Fruit fly (Drosophila melanogaster) whole organism, embryonic: ENCODE results near the gene osi.

Experiments used
- Abd-B ChIP-seq: fragments of 200-800 bp; sonication (Bioruptor generic); optimal IDR thresholded peaks from 2 replicates; lab custom pipeline; 2018; ENCODE audit warnings: missing biosample characterization, mild to moderate bottlenecking, missing genetic modification characterization, moderate library complexity
- Bdp1 ChIP-seq: fragments of 200-800 bp; sonication (Bioruptor generic); optimal IDR thresholded peaks from 3 replicates; lab custom pipeline; 2016; ENCODE audit warnings: missing biosample characterization, missing genetic modification characterization
- CG11247 ChIP-seq: fragments of 200-800 bp; sonication (Bioruptor generic); IDR thresholded peaks from 2 replicates; pipeline ENCODE4 v1.3.6; 2022; ENCODE audit warnings: missing biosample characterization, missing genetic modification characterization
- CG11723 ChIP-seq: fragments of 200-800 bp; sonication (Bioruptor generic); optimal IDR thresholded peaks from 2 replicates; lab custom pipeline; 2017; ENCODE audit warnings: missing biosample characterization, mild to moderate bottlenecking, missing genetic modification characterization
- CG12236 ChIP-seq: fragments of 200-800 bp; sonication (Bioruptor generic); optimal IDR thresholded peaks from 2 replicates; lab custom pipeline; 2016; ENCODE audit warnings: missing biosample characterization, missing genetic modification characterization
- CG12769 ChIP-seq: fragments of 200-800 bp; sonication (Bioruptor generic); optimal IDR thresholded peaks from 2 replicates; lab custom pipeline; 2019; ENCODE audit warnings: missing biosample characterization, mild to moderate bottlenecking, missing genetic modification characterization, moderate library complexity
- CG13775 ChIP-seq: fragments of 200-800 bp; sonication (Bioruptor generic); optimal IDR thresholded peaks from 3 replicates; lab custom pipeline; 2017; ENCODE audit warnings: missing biosample characterization, mild to moderate bottlenecking, missing genetic modification characterization
- CG1529 ChIP-seq: fragments of 200-800 bp; sonication (Bioruptor generic); optimal IDR thresholded peaks from 3 replicates; lab custom pipeline; 2018; ENCODE audit warnings: missing biosample characterization, missing genetic modification characterization
- CG15514 ChIP-seq: fragments of 200-800 bp; sonication (Bioruptor generic); optimal IDR thresholded peaks from 3 replicates; lab custom pipeline; 2017; ENCODE audit warnings: missing biosample characterization, missing genetic modification characterization, mild to moderate bottlenecking, moderate library complexity, missing genetic modification reagents
- CG18599 ChIP-seq: fragments of 200-800 bp; sonication (Bioruptor generic); optimal IDR thresholded peaks from 3 replicates; lab custom pipeline; 2017; ENCODE audit warnings: missing biosample characterization, missing genetic modification characterization, mild to moderate bottlenecking, moderate library complexity, missing genetic modification reagents
- CG2120 ChIP-seq: fragments of 200-800 bp; sonication (Bioruptor generic); optimal IDR thresholded peaks from 3 replicates; lab custom pipeline; 2016; ENCODE audit warnings: missing biosample characterization, missing genetic modification characterization
- CG31441 ChIP-seq: fragments of 200-800 bp; sonication (Bioruptor generic); IDR thresholded peaks from 2 replicates; pipeline ENCODE4 v1.3.6; 2022; ENCODE audit warnings: missing biosample characterization, missing genetic modification characterization
- CG32532 ChIP-seq: fragments of 200-800 bp; sonication (Bioruptor generic); IDR thresholded peaks from 2 replicates; pipeline ENCODE4 v1.3.6; 2022; ENCODE audit warnings: missing biosample characterization, missing genetic modification characterization
- CG3281 ChIP-seq: fragments of 200-800 bp; sonication (Bioruptor generic); optimal IDR thresholded peaks from 3 replicates; lab custom pipeline; 2017; ENCODE audit warnings: missing biosample characterization, mild to moderate bottlenecking, missing genetic modification characterization
- CG34376 ChIP-seq: fragments of 200-800 bp; sonication (Bioruptor generic); optimal IDR thresholded peaks from 2 replicates; lab custom pipeline; 2018; ENCODE audit warnings: missing biosample characterization, mild to moderate bottlenecking, missing genetic modification characterization
- CG3726 ChIP-seq: fragments of 200-800 bp; sonication (Bioruptor generic); IDR thresholded peaks from 3 replicates; pipeline ENCODE4, ENCODE4 v1.3.6; 2022; ENCODE audit warnings: missing biosample characterization, missing genetic modification characterization
- CG6654 ChIP-seq: fragments of 200-800 bp; sonication (Bioruptor generic); optimal IDR thresholded peaks from 2 replicates; lab custom pipeline; 2017; ENCODE audit warnings: missing biosample characterization, mild to moderate bottlenecking, missing genetic modification characterization
- CG7556 ChIP-seq: fragments of 200-800 bp; sonication (Bioruptor generic); optimal IDR thresholded peaks from 2 replicates; lab custom pipeline; 2017; ENCODE audit warnings: missing biosample characterization, mild to moderate bottlenecking, missing genetic modification characterization
- CrebB ChIP-seq: fragments of 200-800 bp; sonication (Bioruptor generic); optimal IDR thresholded peaks from 3 replicates; lab custom pipeline; 2018; ENCODE audit warnings: missing biosample characterization, mild to moderate bottlenecking, missing genetic modification characterization
- Dp ChIP-seq: fragments of 200-800 bp; sonication (Bioruptor generic); optimal IDR thresholded peaks from 2 replicates; lab custom pipeline; 2018; ENCODE audit warnings: missing biosample characterization, mild to moderate bottlenecking, missing genetic modification characterization, moderate library complexity
- E2f2 ChIP-seq: fragments of 200-800 bp; sonication (Bioruptor generic); IDR thresholded peaks from 2 replicates; pipeline ENCODE4 v1.3.6; 2022; ENCODE audit warnings: missing biosample characterization, missing genetic modification characterization
- Ets65A ChIP-seq: fragments of 200-800 bp; sonication (Bioruptor generic); peaks from one replicate; lab custom pipeline; 2016; ENCODE audit warnings: missing biosample characterization, missing genetic modification characterization
- Fer3 ChIP-seq: fragments of 200-800 bp; sonication (Bioruptor generic); optimal IDR thresholded peaks from 2 replicates; lab custom pipeline; 2018; ENCODE audit warnings: missing biosample characterization, mild to moderate bottlenecking, missing genetic modification characterization, moderate library complexity
- GATAe ChIP-seq: fragments of 200-800 bp; sonication (Bioruptor generic); conservative IDR thresholded peaks from 2 replicates; pipeline ENCODE4 v1.3.6; 2022; ENCODE audit warnings: missing biosample characterization, missing genetic modification characterization
- Hmr ChIP-seq: fragments of 200-800 bp; sonication (Bioruptor generic); optimal IDR thresholded peaks from 3 replicates; lab custom pipeline; 2017; ENCODE audit warnings: mild to moderate bottlenecking, missing biosample characterization, missing genetic modification reagents, missing genetic modification characterization
- Meics ChIP-seq: fragments of 200-800 bp; sonication (Bioruptor generic); optimal IDR thresholded peaks from 2 replicates; lab custom pipeline; 2017; ENCODE audit warnings: missing biosample characterization, mild to moderate bottlenecking, missing genetic modification characterization
- Nf-YA ChIP-seq: fragments of 200-800 bp; sonication (Bioruptor generic); IDR thresholded peaks from 2 replicates; pipeline ENCODE4 v1.3.6; 2022; ENCODE audit warnings: missing biosample characterization, missing genetic modification characterization
- Optix ChIP-seq: fragments of 200-800 bp; sonication (Bioruptor generic); IDR thresholded peaks from 3 replicates; pipeline ENCODE4 v1.3.6; 2022; ENCODE audit warnings: missing biosample characterization, missing genetic modification characterization
- Ptx1 ChIP-seq: fragments of 200-800 bp; sonication (Bioruptor generic); IDR thresholded peaks from 2 replicates; pipeline ENCODE4 v1.3.6; 2022; ENCODE audit warnings: missing biosample characterization, missing genetic modification characterization
- Scr ChIP-seq: fragments of 200-800 bp; sonication (Bioruptor generic); IDR thresholded peaks from 2 replicates; pipeline ENCODE4 v1.3.6; 2022; ENCODE audit warnings: missing biosample characterization, missing genetic modification characterization; ENCODE audit not compliant: partially characterized antibody
- Six4 ChIP-seq: fragments of 200-800 bp; sonication (Bioruptor generic); optimal IDR thresholded peaks from 2 replicates; lab custom pipeline; 2016; ENCODE audit warnings: missing biosample characterization, missing genetic modification characterization
- Sox100B ChIP-seq: fragments of 200-800 bp; sonication (Bioruptor generic); optimal IDR thresholded peaks from 3 replicates; lab custom pipeline; 2018; ENCODE audit warnings: missing biosample characterization, mild to moderate bottlenecking, missing genetic modification characterization
- Vsx1 ChIP-seq: fragments of 200-800 bp; sonication (Bioruptor generic); optimal IDR thresholded peaks from 2 replicates; lab custom pipeline; 2017; ENCODE audit warnings: missing biosample characterization, mild to moderate bottlenecking, missing genetic modification characterization, missing genetic modification reagents
- bcd ChIP-seq: fragments of 200-800 bp; sonication (Bioruptor generic); optimal IDR thresholded peaks from 2 replicates; lab custom pipeline; 2017; ENCODE audit warnings: missing biosample characterization, mild to moderate bottlenecking, missing genetic modification characterization
- crc ChIP-seq: fragments of 200-800 bp; sonication (Bioruptor generic); optimal IDR thresholded peaks from 2 replicates; lab custom pipeline; 2016; ENCODE audit warnings: missing biosample characterization, missing genetic modification characterization
- dysf ChIP-seq: fragments of 200-800 bp; sonication (Bioruptor generic); IDR thresholded peaks from 3 replicates; pipeline ENCODE4 v1.3.6; 2022; ENCODE audit warnings: missing biosample characterization, missing genetic modification characterization
- esg ChIP-seq: fragments of 200-800 bp; sonication (Bioruptor generic); conservative IDR thresholded peaks from 2 replicates; pipeline ENCODE4 v1.3.6; 2022; ENCODE audit warnings: missing biosample characterization, missing genetic modification characterization
- exex ChIP-seq: fragments of 200-800 bp; sonication (Bioruptor generic); optimal IDR thresholded peaks from 4 replicates; lab custom pipeline; 2018; ENCODE audit warnings: missing biosample characterization, mild to moderate bottlenecking, missing genetic modification characterization, moderate library complexity
- ham ChIP-seq: fragments of 200-800 bp; sonication (Bioruptor generic); IDR thresholded peaks from 2 replicates; pipeline ENCODE4 v1.3.6; 2022; ENCODE audit warnings: missing biosample characterization, missing genetic modification characterization
- lab ChIP-seq: fragments of 200-800 bp; sonication (Bioruptor generic); optimal IDR thresholded peaks from 3 replicates; lab custom pipeline; 2017; ENCODE audit warnings: missing biosample characterization, missing genetic modification characterization, mild to moderate bottlenecking, moderate library complexity, missing genetic modification reagents
- peb ChIP-seq: fragments of 200-800 bp; sonication (Bioruptor generic); IDR thresholded peaks from 2 replicates; pipeline ENCODE4 v1.3.6; 2022; ENCODE audit warnings: missing biosample characterization, missing genetic modification characterization
- pzg ChIP-seq: fragments of 200-800 bp; sonication (Bioruptor generic); optimal IDR thresholded peaks from 3 replicates; lab custom pipeline; 2018; ENCODE audit warnings: missing biosample characterization, mild to moderate bottlenecking, missing genetic modification characterization, moderate library complexity
- sim ChIP-seq: fragments of 200-800 bp; sonication (Bioruptor generic); IDR thresholded peaks from 2 replicates; pipeline ENCODE4 v1.3.6; 2022; ENCODE audit warnings: missing biosample characterization, missing genetic modification characterization
- slbo ChIP-seq: fragments of 200-800 bp; sonication (Bioruptor generic); IDR thresholded peaks from 2 replicates; pipeline ENCODE4 v1.3.6; 2022; ENCODE audit warnings: missing biosample characterization, missing genetic modification characterization
- sob ChIP-seq: fragments of 200-800 bp; sonication (Bioruptor generic); IDR thresholded peaks from 2 replicates; pipeline ENCODE4 v1.3.6; 2022; ENCODE audit warnings: missing biosample characterization, missing genetic modification characterization
- sr ChIP-seq: fragments of 200-800 bp; sonication (Bioruptor generic); IDR thresholded peaks from 3 replicates; pipeline ENCODE4 v1.3.6; 2022; ENCODE audit warnings: missing biosample characterization, missing genetic modification characterization
- stwl ChIP-seq: fragments of 200-800 bp; sonication (Bioruptor generic); optimal IDR thresholded peaks from 3 replicates; lab custom pipeline; 2018; ENCODE audit warnings: missing biosample characterization, mild to moderate bottlenecking, missing genetic modification characterization, moderate library complexity
- twi ChIP-seq: fragments of 200-800 bp; optimal IDR thresholded peaks from 2 replicates; lab custom pipeline; 2019; ENCODE audit warnings: missing biosample characterization, mild to moderate bottlenecking, missing genetic modification characterization, moderate library complexity
- unpg ChIP-seq: fragments of 200-800 bp; sonication (Bioruptor generic); optimal IDR thresholded peaks from 3 replicates; lab custom pipeline; 2018; ENCODE audit warnings: missing biosample characterization, mild to moderate bottlenecking, missing genetic modification characterization, moderate library complexity
- yki ChIP-seq: fragments of >200 bp; optimal IDR thresholded peaks from 3 replicates; lab custom pipeline; 2018
- z ChIP-seq: fragments of 200-800 bp; sonication (Bioruptor generic); IDR thresholded peaks from 3 replicates; pipeline ENCODE4 v1.3.6; 2022; ENCODE audit warnings: missing biosample characterization, missing genetic modification characterization

Gene osi

dm6 chr2L:16921825-16922224 is 34.1 kb upstream of the osi start:
- peak; percentile 38 for TF ChIP-seq Hmr
- no peak for TF ChIP-seq CG1529 (GFP tag; lab: Kevin White, UChicago)
- no peak for TF ChIP-seq peb (GFP tag; lab: Robert Waterston, UW)
- peak; percentile 26 for TF ChIP-seq CG3281 (GFP tag; lab: Kevin White, UChicago)
- TF ChIP-seq slbo = peak; percentile 2; the same call in 1 of the 2 replicates
- TF ChIP-seq CG18599 (GFP tag; lab: Kevin White, UChicago) = peak; percentile 74
- TF ChIP-seq Fer3 (tag; lab: Kevin White, UChicago) = peak; percentile 19
- TF ChIP-seq Ets65A (GFP tag; lab: Kevin White, UChicago) = peak; percentile 83
- peak; percentile 42; the same call in 1 of the 3 replicates for TF ChIP-seq dysf (GFP tag; lab: Robert Waterston, UW)
- 0 out of 2 replicates have a peak, but pooled peaks have one; percentile 5 for TF ChIP-seq esg (GFP tag; lab: Robert Waterston, UW)
- peak; percentile 22 for TF ChIP-seq Meics
- TF ChIP-seq CG15514 (GFP tag; lab: Kevin White, UChicago) = peak; percentile 22
- TF ChIP-seq Six4 (GFP tag; lab: Kevin White, UChicago) = no peak
- TF ChIP-seq sr (GFP tag; lab: Robert Waterston, UW) = no peak
- no peak for TF ChIP-seq Optix (GFP tag; lab: Robert Waterston, UW)
- no peak for TF ChIP-seq ham
- peak; percentile 37; the same call in 1 of the 2 replicates for TF ChIP-seq Ptx1 (GFP tag; lab: Robert Waterston, UW)
- TF ChIP-seq CG2120 (GFP tag; lab: Kevin White, UChicago) = peak; percentile 52
- TF ChIP-seq yki (lab: Kevin White, UChicago) = no peak
- TF ChIP-seq Abd-B (GFP tag; lab: Kevin White, UChicago) = no peak
- no peak for TF ChIP-seq twi (tag; lab: Kevin White, UChicago)
- peak; percentile 22 for TF ChIP-seq CG7556 (GFP tag; lab: Kevin White, UChicago)
- TF ChIP-seq CG12769 (tag; lab: Kevin White, UChicago) = no peak
- TF ChIP-seq lab (GFP tag; lab: Kevin White, UChicago) = peak; percentile 40
- TF ChIP-seq, all 482 proteins: peak for 14

- TF ChIP-seq CG11247 (GFP tag; lab: Robert Waterston, UW) (no peak), CG31441 (GFP tag; lab: Robert Waterston, UW) (no peak), z (GFP tag; lab: Robert Waterston, UW) (no peak), Scr (GFP tag; lab: Robert Waterston, UW) (no peak), Dp (GFP tag; lab: Kevin White, UChicago) (peak; percentile 73), bcd (no peak), CG3726 (no peak), pzg (GFP tag; lab: Kevin White, UChicago) (peak; percentile 55), CG34376 (GFP tag; lab: Kevin White, UChicago) (peak; percentile 39), CG32532 (GFP tag; lab: Robert Waterston, UW) (no peak), crc (GFP tag; lab: Kevin White, UChicago) (no peak), sim (GFP tag; lab: Robert Waterston, UW) (no peak), CG12236 (GFP tag; lab: Kevin White, UChicago) (no peak), unpg (GFP tag; lab: Kevin White, UChicago) (no peak), esg (GFP tag; lab: Robert Waterston, UW) (no peak), Sox100B (GFP tag; lab: Kevin White, UChicago) (no peak), CrebB (peak; percentile 4), Nf-YA (GFP tag; lab: Robert Waterston, UW) (no peak), E2f2 (GFP tag; lab: Robert Waterston, UW) (peak; percentile 82), GATAe (GFP tag; lab: Robert Waterston, UW) (peak; percentile 34; the same call in 1 of the 2 replicates), exex (tag; lab: Kevin White, UChicago) (peak; percentile 83), CG11723 (GFP tag; lab: Kevin White, UChicago) (no peak), Vsx1 (no peak), CG13775 (GFP tag; lab: Kevin White, UChicago) (no peak), stwl (tag; lab: Kevin White, UChicago) (peak; percentile 11), CG6654 (GFP tag; lab: Kevin White, UChicago) (peak; percentile 74), sob (GFP tag; lab: Robert Waterston, UW) (no peak), Bdp1 (GFP tag; lab: Kevin White, UChicago) (no peak)
Measured at dm6 chr2L:16910177-16910576, 22.4 kb upstream of the osi start, which contains the start of gene ApepP. ApepP (minus strand) TSS chr2L:16910418.
